Worm (Caenorhabditis elegans) whole organism, late embryonic: ENCODE data around the gene F59B10.2.
A peak's percentile ranks its signal among the peaks of the same experiment; 100 is the strongest.

Source experiments
- ama-1 ChIP-seq: fragments of 150-350 bp; optimal IDR thresholded peaks from 2 replicates; lab custom pipeline; 2014
- fax-1 ChIP-seq: sonication (generic microtip); optimal IDR thresholded peaks from 2 replicates; lab custom pipeline; 2016; ENCODE audit warnings: missing genotype, missing genetic modification characterization, missing compliant biosample characterization
- fkh-10 ChIP-seq: fragments of 150-350 bp; optimal IDR thresholded peaks from 2 replicates; lab custom pipeline; 2014; ENCODE audit warnings: missing biosample characterization, missing genetic modification reagents, missing genetic modification characterization
- hlh-6 ChIP-seq: sonication (generic microtip); optimal IDR thresholded peaks from 2 replicates; lab custom pipeline; 2016; ENCODE audit warnings: missing genotype, missing genetic modification characterization, missing compliant biosample characterization
- lin-11 ChIP-seq: fragments of 200-800 bp; sonication (Bioruptor generic); optimal IDR thresholded peaks from 2 replicates; lab custom pipeline; 2018; ENCODE audit warnings: mild to moderate bottlenecking, missing genetic modification characterization, missing compliant biosample characterization
- syd-9 ChIP-seq: sonication (generic microtip); optimal IDR thresholded peaks from 2 replicates; lab custom pipeline; 2016; ENCODE audit warnings: mild to moderate bottlenecking, missing genetic modification characterization, moderate library complexity, missing compliant biosample characterization
- unc-42 ChIP-seq: sonication (generic microtip); optimal IDR thresholded peaks from 2 replicates; lab custom pipeline; 2016; ENCODE audit warnings: missing genotype, missing genetic modification characterization, missing compliant biosample characterization
- ztf-16 ChIP-seq: sonication (generic microtip); optimal IDR thresholded peaks from 2 replicates; lab custom pipeline; 2017; ENCODE audit warnings: missing genetic modification characterization, missing compliant biosample characterization

ce11 chrII:10558962-10559415 is 49.3 kb upstream of the F59B10.2 start:
- no peak for TF ChIP-seq lin-11 (tag; lab: Kevin White, UChicago)
- no peak for TF ChIP-seq ama-1 (lab: Kevin White, UChicago)
- peak; percentile 49 for TF ChIP-seq unc-42 (tag; lab: Kevin White, UChicago)
- no peak for TF ChIP-seq fax-1 (tag; lab: Kevin White, UChicago)
- TF ChIP-seq hlh-6 (tag; lab: Kevin White, UChicago), result no peak
- TF ChIP-seq fkh-10 (GFP tag; lab: Kevin White, UChicago), result no peak
- no peak for TF ChIP-seq ztf-16 (tag; lab: Kevin White, UChicago)
- no peak for TF ChIP-seq syd-9 (tag; lab: Kevin White, UChicago)
